In genomic region chr3L:18771095-18772013, dm6 we compare ENCODE assay signal across 1 fruit fly cellular context.
TF ChIP-seq lines count a peak whose summit lies in the region.

No protein-coding gene starts in this region.

TF ChIP-seq in whole organism, embryonic, 481 proteins besides CTCF, POLR2A, EP300 and RAD21 (continued from another document):
- TF ChIP-seq CG11398 (GFP tag; optimal IDR thresholded peaks at IDR 0.05; lab: Kevin White, UChicago), result no peak
- peak in 1 of 2 experiments; percentile 36 for TF ChIP-seq Hr78 (GFP tag; optimal IDR thresholded peaks at IDR 0.05; lab: Kevin White, UChicago)
- TF ChIP-seq chm (GFP tag; IDR thresholded peaks at IDR 0.05; lab: Robert Waterston, UW), result no peak
- no peak for TF ChIP-seq Sox100B (GFP tag; optimal IDR thresholded peaks at IDR 0.05; lab: Kevin White, UChicago)
- no peak for TF ChIP-seq CG17612 (GFP tag; IDR thresholded peaks at IDR 0.05; lab: Robert Waterston, UW)
- peak; percentile 82 for TF ChIP-seq nom (GFP tag; optimal IDR thresholded peaks at IDR 0.05; lab: Kevin White, UChicago)
- peak; percentile 23; the same call in 1 of the 2 replicates for TF ChIP-seq ttk (GFP tag; IDR thresholded peaks at IDR 0.05; lab: Robert Waterston, UW)
- TF ChIP-seq slbo (GFP tag; IDR thresholded peaks at IDR 0.05; lab: Robert Waterston, UW), result peak; percentile 47
- no peak for TF ChIP-seq CG17802 (tag; optimal IDR thresholded peaks at IDR 0.05; lab: Kevin White, UChicago)
- TF ChIP-seq Ets65A (GFP tag; lab: Kevin White, UChicago), result no peak
- no peak for TF ChIP-seq CG4707 (GFP tag; optimal IDR thresholded peaks at IDR 0.05; lab: Kevin White, UChicago)
- no peak for TF ChIP-seq Hey (tag; optimal IDR thresholded peaks at IDR 0.05; lab: Kevin White, UChicago)
- TF ChIP-seq CG3838 (GFP tag; optimal IDR thresholded peaks at IDR 0.05; lab: Kevin White, UChicago), result no peak
- no peak for TF ChIP-seq CG34376 (GFP tag; optimal IDR thresholded peaks at IDR 0.05; lab: Kevin White, UChicago)
- no peak for TF ChIP-seq amos (GFP tag; IDR thresholded peaks at IDR 0.05; lab: Robert Waterston, UW; ENCODE audit: partially characterized antibody)
- TF ChIP-seq CG7372 (GFP tag; IDR thresholded peaks at IDR 0.05; lab: Robert Waterston, UW), result no peak
- TF ChIP-seq ap (GFP tag; IDR thresholded peaks at IDR 0.05; lab: Robert Waterston, UW), result no peak
- no peak for TF ChIP-seq ac (GFP tag; optimal IDR thresholded peaks at IDR 0.05; lab: Kevin White, UChicago)
- no peak for TF ChIP-seq dimm (GFP tag; IDR thresholded peaks at IDR 0.05; lab: Robert Waterston, UW)
- no peak for TF ChIP-seq az2 (GFP tag; optimal IDR thresholded peaks at IDR 0.05; lab: Kevin White, UChicago)
- peak; percentile 61 for TF ChIP-seq Atf3 (GFP tag; optimal IDR thresholded peaks at IDR 0.05; lab: Kevin White, UChicago)
